Worm (Caenorhabditis elegans): ENCODE measurements around the gene K12B6.4.

Gene K12B6.4

ce11 chrV:6322749-6323367, 41.8 kb upstream of the K12B6.4 start:
- no peak for TF ChIP-seq tbx-7 (tag; optimal IDR thresholded peaks at IDR 0.05)
- TF ChIP-seq C38D4.7 (GFP tag; optimal IDR thresholded peaks at IDR 0.05) = no peak
- no peak for TF ChIP-seq ets-4 (tag; optimal IDR thresholded peaks at IDR 0.05)

- TF ChIP-seq sdc-2 (tag; optimal IDR thresholded peaks at IDR 0.05) = no peak
- no peak for TF ChIP-seq ceh-45 (GFP tag; IDR thresholded peaks at IDR 0.05)
- TF ChIP-seq ceh-18 (tag; optimal IDR thresholded peaks at IDR 0.05) = no peak
- no peak for TF ChIP-seq pha-4 (tag; optimal IDR thresholded peaks at IDR 0.05)
- no peak for TF ChIP-seq ama-1 (optimal IDR thresholded peaks at IDR 0.05)
- no peak for TF ChIP-seq tbx-7 (tag; optimal IDR thresholded peaks at IDR 0.05)
- no peak for TF ChIP-seq ceh-34 (tag; optimal IDR thresholded peaks at IDR 0.05)
- TF ChIP-seq pros-1 (tag; optimal IDR thresholded peaks at IDR 0.05) = no peak
- TF ChIP-seq elt-4 (tag; optimal IDR thresholded peaks at IDR 0.05) = no peak
Observed at ce11 chrV:6321733-6322198, 40.7 kb upstream of the K12B6.4 start, which contains the start of gene T28C12.15. Gene T28C12.15 (minus strand): TSS chrV:6321783.

DNA sequence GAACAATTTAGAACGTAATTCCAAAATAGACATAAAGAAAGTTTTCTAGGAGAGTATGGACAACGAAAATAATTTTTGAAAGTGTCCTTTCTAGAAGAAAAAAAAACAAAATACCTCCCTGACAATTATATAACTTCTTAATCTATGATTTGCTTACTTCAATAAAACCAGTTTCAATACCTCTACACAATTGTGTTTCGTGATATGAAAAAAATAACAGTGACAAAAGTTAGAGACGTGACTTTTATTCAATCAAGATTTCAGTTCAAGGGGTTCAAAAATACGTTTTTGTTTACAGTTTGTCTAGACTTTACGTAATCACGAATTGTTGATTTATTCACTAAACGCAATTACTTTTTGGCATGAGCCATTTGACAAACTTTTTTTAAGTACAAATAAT, 40.2 kb upstream of the K12B6.4 start:
- TF ChIP-seq dmd-4 (tag; optimal IDR thresholded peaks at IDR 0.05; ENCODE audit: borderline replicate concordance) (no peak), K09A11.1 (tag; optimal IDR thresholded peaks at IDR 0.05; ENCODE audit: insufficient read depth) (no peak), tbx-7 (tag; optimal IDR thresholded peaks at IDR 0.05) (no peak), hlh-6 (tag; optimal IDR thresholded peaks at IDR 0.05) (no peak), pha-4 (tag; optimal IDR thresholded peaks at IDR 0.05) (no peak), ceh-48 (tag; optimal IDR thresholded peaks at IDR 0.05) (no peak), ceh-2 (tag; optimal IDR thresholded peaks at IDR 0.05) (no peak), odd-2 (tag; optimal IDR thresholded peaks at IDR 0.05) (no peak), lin-11 (tag; optimal IDR thresholded peaks at IDR 0.05) (no peak), ceh-22 (tag; optimal IDR thresholded peaks at IDR 0.05) (no peak), ceh-6 (GFP tag; optimal IDR thresholded peaks at IDR 0.05) (no peak), ceh-45 (GFP tag; IDR thresholded peaks at IDR 0.05) (no peak), ama-1 (optimal IDR thresholded peaks at IDR 0.05) (no peak), ceh-14 (tag; optimal IDR thresholded peaks at IDR 0.05) (no peak), unc-42 (tag; optimal IDR thresholded peaks at IDR 0.05) (no peak), zip-5 (tag; optimal IDR thresholded peaks at IDR 0.05) (no peak), unc-3 (GFP tag; conservative IDR thresholded peaks at IDR 0.05) (no peak), unc-3 (tag; optimal IDR thresholded peaks at IDR 0.05) (no peak), K02D7.2 (tag; optimal IDR thresholded peaks at IDR 0.05) (no peak)

DNA sequence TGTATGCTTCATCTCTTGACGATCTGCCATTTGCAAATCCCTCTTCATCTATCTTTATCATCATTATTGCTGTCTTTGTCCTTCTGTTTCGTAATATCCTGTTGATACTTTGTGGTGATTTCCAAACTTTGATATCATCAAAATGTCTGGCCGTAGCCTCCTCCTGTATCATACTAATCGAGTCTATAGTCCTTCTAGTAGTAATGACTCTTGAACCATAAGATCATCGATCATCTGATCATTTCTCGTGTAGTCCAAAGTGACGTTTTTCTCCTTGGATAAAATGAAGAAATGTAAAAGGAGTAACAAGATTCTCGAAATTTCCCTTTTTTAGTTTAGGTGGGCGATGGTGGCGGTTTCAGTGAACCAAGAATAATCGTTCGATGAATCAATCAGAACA, 38.3 kb upstream of the K12B6.4 start:
- TF ChIP-seq pqm-1 (tag; optimal IDR thresholded peaks at IDR 0.05) (no peak), hlh-30 (tag; optimal IDR thresholded peaks at IDR 0.05; ENCODE audit: insufficient read depth) (no peak), ceh-34 (tag; optimal IDR thresholded peaks at IDR 0.05) (no peak), hlh-13 (GFP tag; optimal IDR thresholded peaks at IDR 0.05) (no peak), C08G9.2 (tag; optimal IDR thresholded peaks at IDR 0.05) (no peak), fax-1 (tag; optimal IDR thresholded peaks at IDR 0.05) (no peak), ceh-24 (tag; optimal IDR thresholded peaks at IDR 0.05) (no peak), ceh-18 (tag; optimal IDR thresholded peaks at IDR 0.05) (no peak), ahr-1 (tag; optimal IDR thresholded peaks at IDR 0.05) (no peak), dve-1 (tag; optimal IDR thresholded peaks at IDR 0.05) (no peak), nfya-1 (tag; optimal IDR thresholded peaks at IDR 0.05) (no peak), F13H6.1 (tag; optimal IDR thresholded peaks at IDR 0.05) (no peak)
